Fruit fly (Drosophila melanogaster): ENCODE results near the gene Aduk.

DNA sequence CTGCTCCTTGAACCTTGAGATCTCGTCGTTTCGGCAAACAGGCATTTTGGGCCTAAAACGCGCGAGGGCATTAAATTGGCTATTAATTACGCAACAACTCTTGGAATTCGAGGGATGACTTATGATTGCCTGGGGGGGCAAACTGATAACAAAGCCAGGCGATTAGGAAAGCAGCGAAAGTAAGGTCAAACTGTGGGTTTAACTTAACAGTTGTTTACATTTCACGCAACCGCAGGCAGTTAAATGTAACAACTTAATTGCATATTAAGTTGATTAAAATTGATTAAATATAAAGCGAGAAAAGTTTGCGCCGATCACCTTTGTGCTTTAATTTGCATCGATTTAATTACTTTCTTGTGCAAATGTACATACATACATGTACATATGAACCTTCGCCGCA lies 46.8 kb downstream of the Aduk start:
- TF ChIP-seq CTCF (optimal IDR thresholded peaks at IDR 0.05) (no peak), CG8478 (optimal IDR thresholded peaks at IDR 0.05) (no peak)

Data from S2 (cell line).